Worm (Caenorhabditis elegans) whole organism, early embryonic: ENCODE data around the gene Y57A10C.1.
A peak's percentile ranks its signal among the peaks of the same experiment; 100 is the strongest.
"Not testable (repeated sequence)": the region's sequence is repeated elsewhere in the genome, so short reads cannot be mapped to it uniquely, and the experiment has no call there.

Experiments used
- B0310.2 ChIP-seq: sonication (generic microtip); optimal IDR thresholded peaks from 2 replicates; lab custom pipeline; 2016; ENCODE audit warnings: mild to moderate bottlenecking, missing genetic modification characterization, missing compliant biosample characterization
- F13C5.2 ChIP-seq: sonication (generic microtip); optimal IDR thresholded peaks from 2 replicates; lab custom pipeline; 2017; ENCODE audit warnings: mild to moderate bottlenecking, missing genetic modification characterization, inconsistent platforms, missing compliant biosample characterization
- aly-1 ChIP-seq: sonication (generic microtip); optimal IDR thresholded peaks from 2 replicates; lab custom pipeline; 2016; ENCODE audit warnings: missing genetic modification characterization, missing compliant biosample characterization
- ama-1 ChIP-seq: fragments of 150-350 bp; optimal IDR thresholded peaks from 2 replicates; lab custom pipeline; 2014
- ceh-13 ChIP-seq: fragments of 200-800 bp; sonication (Bioruptor generic); optimal IDR thresholded peaks from 2 replicates; lab custom pipeline; 2018; ENCODE audit warnings: mild to moderate bottlenecking, missing genetic modification characterization, missing compliant biosample characterization
- ceh-36 ChIP-seq: sonication (generic microtip); optimal IDR thresholded peaks from 2 replicates; lab custom pipeline; 2016; ENCODE audit warnings: missing genetic modification characterization, inconsistent platforms, missing compliant biosample characterization
- ets-7 ChIP-seq: sonication (generic microtip); optimal IDR thresholded peaks from 2 replicates; lab custom pipeline; 2016; ENCODE audit warnings: missing genotype, missing genetic modification characterization, missing compliant biosample characterization
- flt-1 ChIP-seq: fragments of 200-800 bp; sonication (Bioruptor generic); IDR thresholded peaks from 2 replicates; pipeline ENCODE4 v1.3.6; 2022; ENCODE audit warnings: missing genetic modification characterization, missing compliant biosample characterization
- hmbx-1 ChIP-seq: sonication (generic microtip); optimal IDR thresholded peaks from 2 replicates; lab custom pipeline; 2016; ENCODE audit warnings: mild to moderate bottlenecking, missing genetic modification characterization, missing compliant biosample characterization
- hmg-4 ChIP-seq: fragments of 200-800 bp; sonication (Bioruptor generic); optimal IDR thresholded peaks from 2 replicates; lab custom pipeline; 2018; ENCODE audit warnings: mild to moderate bottlenecking, missing genetic modification characterization, missing compliant biosample characterization
- hnd-1 ChIP-seq: sonication (generic microtip); optimal IDR thresholded peaks from 2 replicates; lab custom pipeline; 2016; ENCODE audit warnings: missing genetic modification characterization, missing compliant biosample characterization
- pes-1 ChIP-seq: fragments of 200-800 bp; sonication (Bioruptor generic); IDR thresholded peaks from 2 replicates; pipeline ENCODE4 v1.3.6; 2022; ENCODE audit warnings: missing genetic modification reagents, missing genetic modification characterization, missing compliant biosample characterization
- scrt-1 ChIP-seq: fragments of 200-800 bp; sonication (Bioruptor generic); IDR thresholded peaks from 2 replicates; pipeline ENCODE4 v1.3.6; 2022; ENCODE audit warnings: missing genetic modification characterization, missing compliant biosample characterization
- sea-1 ChIP-seq: fragments of 200-800 bp; sonication (Bioruptor generic); conservative IDR thresholded peaks from 2 replicates; pipeline ENCODE4 v1.3.6; 2022; ENCODE audit warnings: missing genetic modification characterization, missing compliant biosample characterization
- tbx-11 ChIP-seq: fragments of 200-800 bp; sonication (Bioruptor generic); IDR thresholded peaks from 2 replicates; pipeline ENCODE4 v1.3.6; 2022; ENCODE audit warnings: missing genetic modification characterization, missing compliant biosample characterization
- tbx-37 ChIP-seq: fragments of 200-800 bp; sonication (Bioruptor generic); conservative IDR thresholded peaks from 2 replicates; pipeline ENCODE4 v1.3.6; 2022; ENCODE audit warnings: missing genetic modification reagents, missing genetic modification characterization, missing compliant biosample characterization
- tra-4 ChIP-seq: sonication (generic microtip); optimal IDR thresholded peaks from 2 replicates; lab custom pipeline; 2017; ENCODE audit warnings: missing genetic modification characterization, missing compliant biosample characterization

The Y57A10C.1 gene

DNA sequence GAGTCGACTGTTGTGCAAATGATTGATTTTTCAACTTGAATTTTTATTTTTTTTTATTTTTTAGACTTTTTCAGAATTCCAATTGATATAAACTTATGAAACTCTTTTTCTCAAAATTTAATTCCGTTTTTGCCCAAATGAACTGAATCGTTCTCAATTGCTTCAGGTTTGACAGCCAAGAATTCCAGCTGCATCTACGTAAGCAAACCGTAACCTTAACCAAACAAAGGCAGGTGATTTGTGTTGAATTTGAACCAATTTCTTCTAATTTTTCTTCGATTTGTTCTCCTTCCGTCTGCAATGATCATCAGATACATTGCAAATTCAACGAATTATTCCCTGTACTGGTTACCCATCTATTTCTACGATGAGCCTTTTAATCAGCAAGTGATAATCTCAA lies 37.5 kb upstream of the Y57A10C.1 start, which contains the start of gene sre-34:
Gene sre-34 (plus strand): TSS at position 301 of the 400 bp plus-strand sequence.
- TF ChIP-seq B0310.2 (tag; lab: Kevin White, UChicago) (no peak), tra-4 (tag; lab: Kevin White, UChicago) (no peak), ceh-13 (GFP tag; lab: Kevin White, UChicago) (no peak), tbx-11 (GFP tag; lab: Robert Waterston, UW) (no peak), F13C5.2 (tag; lab: Kevin White, UChicago) (no peak), hmg-4 (GFP tag; lab: Kevin White, UChicago) (no peak), hmbx-1 (tag; lab: Kevin White, UChicago) (no peak), hnd-1 (no peak), tbx-37 (GFP tag; lab: Robert Waterston, UW) (no peak)

- TF ChIP-seq ceh-13 (GFP tag; lab: Kevin White, UChicago) (no peak), flt-1 (GFP tag; lab: Robert Waterston, UW) (no peak), F13C5.2 (tag; lab: Kevin White, UChicago) (no peak), hnd-1 (no peak), tbx-37 (GFP tag; lab: Robert Waterston, UW) (no peak), hmbx-1 (tag; lab: Kevin White, UChicago) (no peak), B0310.2 (tag; lab: Kevin White, UChicago) (no peak), pes-1 (GFP tag; lab: Robert Waterston, UW) (no peak), tra-4 (tag; lab: Kevin White, UChicago) (no peak), aly-1 (tag; lab: Kevin White, UChicago) (no peak), ama-1 (lab: Kevin White, UChicago) (no peak), ceh-36 (tag; lab: Kevin White, UChicago) (no peak), sea-1 (GFP tag; lab: Robert Waterston, UW) (no peak)
Measured at ce11 chrII:12448241-12448640, 35.9 kb upstream of the Y57A10C.1 start, which contains the start of gene srh-27. Gene srh-27, plus strand, starts transcription at chrII:12448541.

- TF ChIP-seq pes-1 (GFP tag; lab: Robert Waterston, UW): no peak
- TF ChIP-seq B0310.2 (tag; lab: Kevin White, UChicago): no peak
- TF ChIP-seq ceh-13 (GFP tag; lab: Kevin White, UChicago): no peak
- TF ChIP-seq aly-1 (tag; lab: Kevin White, UChicago): no peak
- no peak for TF ChIP-seq tra-4 (tag; lab: Kevin White, UChicago)
- TF ChIP-seq hmbx-1 (tag; lab: Kevin White, UChicago): no peak
- no peak for TF ChIP-seq hmg-4 (GFP tag; lab: Kevin White, UChicago)
- TF ChIP-seq tbx-37 (GFP tag; lab: Robert Waterston, UW): no peak
- no peak for TF ChIP-seq tbx-11 (GFP tag; lab: Robert Waterston, UW)
- TF ChIP-seq flt-1 (GFP tag; lab: Robert Waterston, UW): no peak
Measured at ce11 chrII:12444679-12445376, 32.5 kb upstream of the Y57A10C.1 start, which contains the start of the genes W05H5.1 and pitr-6. Gene W05H5.1, minus strand, starts transcription at chrII:12444779. Gene pitr-6, plus strand, starts transcription at chrII:12445326.

ce11 chrII:12441164-12441563 lies 28.8 kb upstream of the Y57A10C.1 start, which contains the start of gene Y57A10C.10:
Gene Y57A10C.10, minus strand, starts transcription at chrII:12441264.
- TF ChIP-seq scrt-1 (GFP tag; lab: Robert Waterston, UW); ceh-13 (GFP tag; lab: Kevin White, UChicago); F13C5.2 (tag; lab: Kevin White, UChicago): not testable (repeated sequence)

ce11 chrII:12438441-12438840 lies 26.1 kb upstream of the Y57A10C.1 start, which contains the start of gene Y57A10C.9:
Gene Y57A10C.9, minus strand, starts transcription at chrII:12438541.
- TF ChIP-seq hnd-1: no peak
- no peak for TF ChIP-seq ceh-36 (tag; lab: Kevin White, UChicago)
- TF ChIP-seq sea-1 (GFP tag; lab: Robert Waterston, UW): no peak
- no peak for TF ChIP-seq B0310.2 (tag; lab: Kevin White, UChicago)
- TF ChIP-seq aly-1 (tag; lab: Kevin White, UChicago): no peak
- TF ChIP-seq tbx-37 (GFP tag; lab: Robert Waterston, UW): no peak
- no peak for TF ChIP-seq ama-1 (lab: Kevin White, UChicago)
- no peak for TF ChIP-seq scrt-1 (GFP tag; lab: Robert Waterston, UW)
- no peak for TF ChIP-seq hmbx-1 (tag; lab: Kevin White, UChicago)
- TF ChIP-seq pes-1 (GFP tag; lab: Robert Waterston, UW): no peak
- TF ChIP-seq ceh-13 (GFP tag; lab: Kevin White, UChicago): no peak
- no peak for TF ChIP-seq tra-4 (tag; lab: Kevin White, UChicago)
- no peak for TF ChIP-seq tbx-11 (GFP tag; lab: Robert Waterston, UW)
- no peak for TF ChIP-seq ets-7 (tag; lab: Kevin White, UChicago)
- TF ChIP-seq flt-1 (GFP tag; lab: Robert Waterston, UW): no peak
- TF ChIP-seq F13C5.2 (tag; lab: Kevin White, UChicago): no peak
- TF ChIP-seq hmg-4 (GFP tag; lab: Kevin White, UChicago): no peak

ce11 chrII:12436717-12437116 lies 24.4 kb upstream of the Y57A10C.1 start:
- no peak for TF ChIP-seq hnd-1
- peak; percentile 82 for TF ChIP-seq ceh-36 (tag; lab: Kevin White, UChicago)

DNA sequence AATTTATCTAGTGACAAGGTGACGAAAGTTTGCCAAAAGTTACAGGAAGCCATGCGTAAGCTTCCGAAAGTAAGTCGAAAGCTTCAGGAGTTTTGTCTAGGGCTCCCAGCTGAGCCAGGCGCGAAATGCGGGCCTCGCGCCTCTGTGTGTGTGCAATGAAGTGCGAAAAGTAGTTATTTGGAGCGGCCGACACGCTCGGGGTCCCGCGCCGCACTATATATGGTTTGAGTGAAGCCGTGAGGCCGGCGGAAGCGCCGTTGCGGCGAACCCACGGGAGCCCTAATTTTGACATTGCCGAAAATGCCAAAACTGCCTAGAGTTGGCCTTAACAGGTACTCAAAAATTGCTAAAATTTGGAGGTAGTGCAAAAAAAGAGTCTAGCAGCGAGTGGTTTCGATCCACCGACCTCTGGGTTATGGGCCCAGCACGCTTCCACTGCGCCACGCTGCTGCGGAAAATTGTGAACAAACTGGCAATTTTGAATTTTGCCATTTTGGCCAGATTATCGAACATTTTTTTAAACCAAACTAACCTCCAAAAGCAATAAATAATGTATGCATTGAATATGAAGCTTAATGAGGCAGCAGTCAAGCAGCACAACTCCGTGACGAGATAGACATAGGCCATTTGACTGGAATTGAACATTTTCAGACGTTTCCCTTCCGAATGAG lies 23.0 kb upstream of the Y57A10C.1 start:
- TF ChIP-seq scrt-1 (GFP tag; lab: Robert Waterston, UW): no peak
- no peak for TF ChIP-seq ets-7 (tag; lab: Kevin White, UChicago)
- no peak for TF ChIP-seq hmg-4 (GFP tag; lab: Kevin White, UChicago)
- no peak for TF ChIP-seq sea-1 (GFP tag; lab: Robert Waterston, UW)
- TF ChIP-seq hmbx-1 (tag; lab: Kevin White, UChicago): no peak
- TF ChIP-seq hnd-1: no peak
- TF ChIP-seq tbx-11 (GFP tag; lab: Robert Waterston, UW): no peak
